Fruit fly (Drosophila melanogaster): ENCODE data around the gene mTerf5.

mTerf5 gene

dm6 chr3R:18244171-18245043 is 20.9 kb upstream of the mTerf5 start (continued):
- TF ChIP-seq CG13123 (GFP tag; optimal IDR thresholded peaks at IDR 0.05) (no peak), Ravus (GFP tag; IDR thresholded peaks at IDR 0.05) (no peak), ind (GFP tag; optimal IDR thresholded peaks at IDR 0.05) (no peak), CG11456 (GFP tag; IDR thresholded peaks at IDR 0.05) (0 out of 3 replicates have a peak, but pooled peaks have one; percentile 42), lmd (GFP tag; IDR thresholded peaks at IDR 0.05) (peak; percentile 42; the same call in 1 of the 2 replicates), z (GFP tag; IDR thresholded peaks at IDR 0.05) (peak; percentile 51; the same call in 1 of the 3 replicates), Rfx (GFP tag; IDR thresholded peaks at IDR 0.05) (peak; percentile 28), tgo (GFP tag; IDR thresholded peaks at IDR 0.05) (0 out of 3 replicates have a peak, but pooled peaks have one; percentile 13), crp (GFP tag; optimal IDR thresholded peaks at IDR 0.05) (no peak), rib (GFP tag; IDR thresholded peaks at IDR 0.05) (peak; percentile 89; the same call in 1 of the 2 replicates), CG34224 (GFP tag; IDR thresholded peaks at IDR 0.05; ENCODE audit: partially characterized antibody) (0 out of 3 replicates have a peak, but pooled peaks have one; percentile 19), Adf1 (GFP tag; IDR thresholded peaks at IDR 0.05) (peak; percentile 71), kay (GFP tag; optimal IDR thresholded peaks at IDR 0.05) (peak; percentile 55), CG6175 (GFP tag; IDR thresholded peaks at IDR 0.05) (peak; percentile 95), sug (tag; optimal IDR thresholded peaks at IDR 0.05) (peak; percentile 78), Scr (GFP tag; IDR thresholded peaks at IDR 0.05; ENCODE audit: partially characterized antibody) (0 out of 2 replicates have a peak, but pooled peaks have one; percentile 6), CG11504 (tag; optimal IDR thresholded peaks at IDR 0.05) (no peak), bcd (GFP tag; optimal IDR thresholded peaks at IDR 0.05) (peak; percentile 4), CG32532 (GFP tag; IDR thresholded peaks at IDR 0.05) (peak; percentile 16; the same call in 1 of the 2 replicates), sisA (GFP tag; IDR thresholded peaks at IDR 0.05) (no peak), HmgZ (tag; optimal IDR thresholded peaks at IDR 0.05) (peak; percentile 46), chif (GFP tag; optimal IDR thresholded peaks at IDR 0.05) (no peak), YL-1 (GFP tag; optimal IDR thresholded peaks at IDR 0.05) (peak; percentile 3), NK7.1 (GFP tag; optimal IDR thresholded peaks at IDR 0.05) (no peak), CG1792 (GFP tag; optimal IDR thresholded peaks at IDR 0.05) (no peak), CG1603 (tag; optimal IDR thresholded peaks at IDR 0.05) (peak; percentile 15), CG10321 (GFP tag; IDR thresholded peaks at IDR 0.05) (peak; percentile 93), esg (GFP tag; conservative IDR thresholded peaks at IDR 0.05) (no peak), Dp (GFP tag; optimal IDR thresholded peaks at IDR 0.05) (peak; percentile 28), CG15269 (tag; optimal IDR thresholded peaks at IDR 0.05) (peak; percentile 29), her (GFP tag; optimal IDR thresholded peaks at IDR 0.05) (peak; percentile 11), Sin3A (optimal IDR thresholded peaks at IDR 0.05) (no peak), CG3163 (GFP tag; optimal IDR thresholded peaks at IDR 0.05) (peak; percentile 40), Nf-YA (GFP tag; IDR thresholded peaks at IDR 0.05) (no peak), CG31441 (GFP tag; IDR thresholded peaks at IDR 0.05) (0 out of 2 replicates have a peak, but pooled peaks have one; percentile 11), exex (tag; optimal IDR thresholded peaks at IDR 0.05) (peak; percentile 28), lbe (GFP tag; optimal IDR thresholded peaks at IDR 0.05) (peak; percentile 16), zfh1 (GFP tag; IDR thresholded peaks at IDR 0.05) (0 out of 3 replicates have a peak, but pooled peaks have one; percentile 41), NfI (GFP tag; optimal IDR thresholded peaks at IDR 0.05) (peak; percentile 6), Bgb (GFP tag; IDR thresholded peaks at IDR 0.05; ENCODE audit: partially characterized antibody) (peak; percentile 28; the same call in 1 of the 2 replicates), tin (GFP tag; optimal IDR thresholded peaks at IDR 0.05) (no peak), Nf-YC (tag; optimal IDR thresholded peaks at IDR 0.05) (peak; percentile 74), ken (GFP tag; IDR thresholded peaks at IDR 0.05) (0 out of 3 replicates have a peak, but pooled peaks have one; percentile 25), cad (GFP tag; optimal IDR thresholded peaks at IDR 0.05) (no peak), grau (tag; optimal IDR thresholded peaks at IDR 0.05) (peak; percentile 16), CG17361 (GFP tag; IDR thresholded peaks at IDR 0.05) (0 out of 3 replicates have a peak, but pooled peaks have one; percentile 31), CG4730 (GFP tag; IDR thresholded peaks at IDR 0.05) (no peak), Antp (GFP tag; optimal IDR thresholded peaks at IDR 0.05) (no peak), cg (GFP tag; optimal IDR thresholded peaks at IDR 0.05) (peak; percentile 92)
